Fruit fly (Drosophila melanogaster): ENCODE measurements around the gene Usf.

Usf gene

DNA sequence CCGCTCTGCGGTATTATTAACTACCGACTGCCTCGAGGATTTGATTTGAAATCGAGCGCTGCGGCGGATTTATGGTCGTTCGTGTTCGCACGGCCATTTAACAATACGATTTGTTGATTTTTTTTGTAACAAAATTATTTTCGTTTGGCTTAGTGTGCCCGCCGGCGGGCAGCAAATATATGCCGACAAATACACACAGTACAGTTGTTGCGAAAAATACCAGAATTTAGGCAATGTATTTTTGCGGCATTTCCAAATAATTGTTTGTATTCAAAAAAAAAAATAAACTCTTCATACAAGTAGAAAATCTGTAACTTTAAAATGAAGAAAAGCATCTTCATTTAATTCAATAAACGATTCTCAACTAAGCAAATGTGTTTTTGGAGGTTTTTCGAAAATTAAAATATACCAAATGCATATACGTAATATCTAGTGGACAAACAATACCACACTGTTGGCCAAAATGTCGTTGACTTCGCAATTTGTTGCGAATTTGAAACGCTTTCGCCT lies at the start of gene Usf, which contains the start of gene CG15912:
Gene Usf (minus strand): TSS at position 184 of the 510 bp plus-strand sequence.
Gene CG15912 (plus strand): TSS at position 460 of the 510 bp plus-strand sequence.
- TF ChIP-seq h (optimal IDR thresholded peaks at IDR 0.05) (no peak), Myc (optimal IDR thresholded peaks at IDR 0.05) (no peak), psq (optimal IDR thresholded peaks at IDR 0.05) (no peak), ttk (optimal IDR thresholded peaks at IDR 0.05) (no peak), Sin3A (optimal IDR thresholded peaks at IDR 0.05) (no peak), insv (optimal IDR thresholded peaks at IDR 0.05) (no peak)

DNA sequence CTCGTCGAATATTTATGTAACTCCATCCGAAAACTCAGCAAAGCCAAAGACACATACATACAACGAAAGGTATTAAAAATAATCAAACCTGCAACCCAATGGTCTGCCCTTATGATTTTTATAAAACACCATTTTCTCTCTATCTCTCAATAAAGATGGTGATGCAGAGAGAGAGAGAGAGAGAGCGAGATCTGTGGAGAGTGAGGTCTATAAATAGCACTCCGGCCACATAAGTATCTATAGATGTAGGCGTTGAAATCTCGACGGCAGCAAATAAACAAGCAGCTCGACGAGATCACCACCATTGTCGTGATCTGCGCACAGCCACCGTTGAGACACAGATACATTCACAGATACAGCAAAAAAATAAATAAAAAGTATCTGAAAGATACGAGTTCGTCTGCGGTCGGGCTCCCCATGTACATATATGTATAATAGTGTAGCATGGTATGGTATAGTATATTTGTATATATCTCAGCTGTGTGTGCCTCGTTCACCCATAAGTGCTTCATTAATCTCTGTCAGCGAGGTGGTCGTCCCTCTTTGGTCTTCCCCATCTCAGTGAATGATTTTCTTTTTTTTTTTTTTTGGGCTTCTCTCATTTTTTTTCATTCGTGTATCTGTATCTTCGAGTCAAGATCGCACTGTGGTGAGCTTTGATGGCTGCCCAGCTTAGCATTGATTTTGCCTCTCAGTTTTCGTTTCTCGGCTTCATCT lies 48.0 kb upstream of the Usf start:
- TF ChIP-seq psq (optimal IDR thresholded peaks at IDR 0.05) (no peak), insv (optimal IDR thresholded peaks at IDR 0.05) (no peak), h (optimal IDR thresholded peaks at IDR 0.05) (no peak)

dm6 chrX:4592258-4592657 lies 43.7 kb upstream of the Usf start:
- TF ChIP-seq psq (optimal IDR thresholded peaks at IDR 0.05) (no peak), Sin3A (optimal IDR thresholded peaks at IDR 0.05) (no peak), h (optimal IDR thresholded peaks at IDR 0.05) (no peak), ttk (optimal IDR thresholded peaks at IDR 0.05) (no peak), insv (optimal IDR thresholded peaks at IDR 0.05) (no peak), Myc (optimal IDR thresholded peaks at IDR 0.05) (no peak)

DNA sequence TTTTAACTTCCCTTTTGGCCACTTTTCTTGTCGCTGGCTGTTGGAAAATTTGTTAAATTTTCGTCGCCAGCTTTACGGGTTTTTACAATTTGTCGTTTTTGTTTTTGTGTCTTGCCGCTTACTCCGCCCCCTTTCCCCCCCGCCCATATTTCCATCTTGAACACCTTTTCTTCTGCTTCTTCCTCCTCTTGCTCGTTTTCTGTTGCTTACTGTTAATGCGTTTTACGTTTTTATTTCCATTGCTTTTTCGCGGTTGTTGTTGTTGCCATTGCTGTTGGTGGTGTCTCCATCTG lies 42.1 kb upstream of the Usf start:
- TF ChIP-seq insv (optimal IDR thresholded peaks at IDR 0.05) (no peak), Myc (optimal IDR thresholded peaks at IDR 0.05) (no peak), h (optimal IDR thresholded peaks at IDR 0.05) (no peak), Sin3A (optimal IDR thresholded peaks at IDR 0.05) (no peak), psq (optimal IDR thresholded peaks at IDR 0.05) (no peak), ttk (optimal IDR thresholded peaks at IDR 0.05) (no peak)

- TF ChIP-seq psq (optimal IDR thresholded peaks at IDR 0.05), result no peak
- no peak for TF ChIP-seq ttk (optimal IDR thresholded peaks at IDR 0.05)
- TF ChIP-seq h (optimal IDR thresholded peaks at IDR 0.05), result no peak
- no peak for TF ChIP-seq Myc (optimal IDR thresholded peaks at IDR 0.05)
- TF ChIP-seq insv (optimal IDR thresholded peaks at IDR 0.05), result no peak
- TF ChIP-seq Sin3A (optimal IDR thresholded peaks at IDR 0.05), result no peak
These were observed 41.6 kb upstream of the Usf start for dm6 chrX:4589951-4590771.

- TF ChIP-seq insv (optimal IDR thresholded peaks at IDR 0.05) (no peak), ttk (optimal IDR thresholded peaks at IDR 0.05) (no peak), Myc (optimal IDR thresholded peaks at IDR 0.05) (no peak)
These were observed 40.4 kb upstream of the Usf start for dm6 chrX:4588981-4589380.

DNA sequence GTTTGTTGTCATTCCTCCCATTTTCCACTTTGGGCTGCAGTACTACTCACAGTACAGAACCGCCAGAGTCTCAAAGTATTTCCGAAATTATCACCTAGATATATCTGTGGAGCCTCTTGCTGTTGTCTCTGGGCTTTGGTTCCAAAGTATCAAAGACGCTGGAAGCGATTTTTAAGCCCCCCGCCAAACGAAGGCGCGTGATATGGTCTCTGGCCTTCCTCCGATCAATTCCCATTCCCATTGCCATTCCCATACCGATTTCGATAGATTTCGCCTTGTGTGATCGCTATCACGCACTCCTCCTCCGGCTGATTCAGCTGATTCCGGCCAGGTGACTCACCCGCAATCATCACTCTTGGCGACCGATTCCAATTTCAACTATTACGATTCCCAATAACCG lies 39.0 kb upstream of the Usf start:
- TF ChIP-seq ttk (optimal IDR thresholded peaks at IDR 0.05), result no peak
- TF ChIP-seq insv (optimal IDR thresholded peaks at IDR 0.05), result no peak
- TF ChIP-seq Myc (optimal IDR thresholded peaks at IDR 0.05), result no peak
- no peak for TF ChIP-seq psq (optimal IDR thresholded peaks at IDR 0.05)
- TF ChIP-seq h (optimal IDR thresholded peaks at IDR 0.05), result no peak
- no peak for TF ChIP-seq Sin3A (optimal IDR thresholded peaks at IDR 0.05)

DNA sequence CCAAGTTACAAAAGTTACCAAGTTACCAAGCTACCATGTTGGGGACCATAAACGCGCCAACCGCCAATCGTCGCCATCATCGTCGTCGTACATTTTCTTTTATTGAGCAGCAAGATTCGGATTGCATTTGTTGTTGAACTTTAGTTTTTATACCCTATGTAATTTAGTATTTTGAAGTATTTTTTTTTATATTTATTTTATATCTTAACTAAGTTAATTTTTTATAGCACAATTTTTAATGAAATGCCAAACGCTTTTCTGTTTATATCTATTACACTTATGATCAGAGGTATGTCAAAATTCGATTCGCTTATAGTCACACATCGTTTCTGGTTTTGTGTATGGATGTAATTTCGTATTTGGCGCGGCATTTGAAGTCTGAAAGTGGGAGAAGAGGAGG lies 33.8 kb upstream of the Usf start:
- no peak for TF ChIP-seq Myc (optimal IDR thresholded peaks at IDR 0.05)
- no peak for TF ChIP-seq ttk (optimal IDR thresholded peaks at IDR 0.05)
- no peak for TF ChIP-seq psq (optimal IDR thresholded peaks at IDR 0.05)
- TF ChIP-seq Sin3A (optimal IDR thresholded peaks at IDR 0.05), result no peak
- no peak for TF ChIP-seq h (optimal IDR thresholded peaks at IDR 0.05)
- TF ChIP-seq insv (optimal IDR thresholded peaks at IDR 0.05), result no peak

DNA sequence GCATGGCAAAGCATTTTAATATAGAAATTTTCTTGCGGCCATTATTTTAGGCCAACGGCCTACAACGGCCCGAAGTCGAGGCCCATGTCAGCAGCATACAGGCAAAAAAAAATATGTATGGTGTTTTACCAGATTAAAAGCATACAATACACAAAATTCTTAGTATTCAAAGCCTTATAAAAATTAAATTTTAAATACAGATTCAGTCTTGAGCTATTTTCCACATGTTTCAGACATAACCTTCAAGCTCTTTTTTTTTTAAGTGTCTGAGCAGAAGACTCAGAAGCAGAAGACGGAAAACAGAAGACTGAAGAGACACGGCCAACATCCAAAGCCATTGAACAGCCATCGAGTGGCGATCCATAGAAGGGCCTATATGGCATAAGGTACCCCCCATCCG lies 33.2 kb upstream of the Usf start:
- TF ChIP-seq h (optimal IDR thresholded peaks at IDR 0.05) (no peak), insv (optimal IDR thresholded peaks at IDR 0.05) (no peak), psq (optimal IDR thresholded peaks at IDR 0.05) (no peak), Myc (optimal IDR thresholded peaks at IDR 0.05) (no peak), ttk (optimal IDR thresholded peaks at IDR 0.05) (no peak), Sin3A (optimal IDR thresholded peaks at IDR 0.05) (no peak)

DNA sequence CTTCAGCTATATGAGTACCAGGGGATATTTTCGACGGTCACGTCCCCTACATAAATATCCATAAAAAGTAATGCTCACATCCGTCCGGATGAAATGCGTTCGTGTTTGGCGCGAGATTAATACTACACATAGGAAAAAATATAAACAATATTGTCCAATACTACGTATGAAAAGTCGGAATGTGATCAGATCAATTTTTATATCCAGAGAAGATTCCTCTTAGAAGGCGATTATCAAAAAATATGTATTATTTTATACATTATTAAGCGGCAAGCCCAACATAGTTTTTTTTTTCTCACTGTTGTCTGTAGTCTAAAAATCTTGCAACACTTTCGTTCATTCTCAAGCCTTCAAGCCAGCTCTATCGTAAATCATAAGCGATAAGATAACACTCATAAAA lies 25.4 kb upstream of the Usf start:
- TF ChIP-seq h (optimal IDR thresholded peaks at IDR 0.05) (no peak), Myc (optimal IDR thresholded peaks at IDR 0.05) (no peak), psq (optimal IDR thresholded peaks at IDR 0.05) (no peak), insv (optimal IDR thresholded peaks at IDR 0.05) (no peak), Sin3A (optimal IDR thresholded peaks at IDR 0.05) (no peak)

- no peak for TF ChIP-seq Sin3A (optimal IDR thresholded peaks at IDR 0.05)
- no peak for TF ChIP-seq insv (optimal IDR thresholded peaks at IDR 0.05)
- TF ChIP-seq ttk (optimal IDR thresholded peaks at IDR 0.05), result no peak
- TF ChIP-seq psq (optimal IDR thresholded peaks at IDR 0.05), result no peak
- no peak for TF ChIP-seq Myc (optimal IDR thresholded peaks at IDR 0.05)
- TF ChIP-seq h (optimal IDR thresholded peaks at IDR 0.05), result no peak
These were observed 23.2 kb upstream of the Usf start, which contains the start of gene CG12684 for dm6 chrX:4571829-4572228. CG12684 (minus strand) TSS chrX:4571929.

- TF ChIP-seq psq (optimal IDR thresholded peaks at IDR 0.05), result no peak
- TF ChIP-seq Myc (optimal IDR thresholded peaks at IDR 0.05), result no peak
These were observed 16.4 kb upstream of the Usf start for dm6 chrX:4564962-4565361.

DNA sequence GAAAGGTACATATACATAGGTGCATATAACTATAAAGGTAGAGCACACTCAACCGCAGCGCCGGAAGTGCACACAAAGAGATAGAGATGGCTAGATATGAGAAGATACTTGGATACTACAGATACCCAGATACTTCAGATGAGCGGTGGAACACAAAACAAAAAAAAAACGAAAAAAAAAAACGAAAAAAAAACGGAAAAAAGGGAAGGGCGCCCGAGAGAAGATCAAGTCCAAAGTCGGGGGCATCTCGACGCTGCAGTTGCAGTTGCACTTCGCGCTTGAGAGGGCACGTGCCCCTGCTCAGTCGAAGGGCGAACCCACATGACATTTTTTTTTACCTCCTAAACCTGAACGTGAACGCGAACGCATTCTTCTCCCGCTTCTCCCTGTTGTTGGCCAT lies 15.4 kb upstream of the Usf start:
- no peak for TF ChIP-seq Sin3A (optimal IDR thresholded peaks at IDR 0.05)
- no peak for TF ChIP-seq ttk (optimal IDR thresholded peaks at IDR 0.05)
- no peak for TF ChIP-seq psq (optimal IDR thresholded peaks at IDR 0.05)
- no peak for TF ChIP-seq insv (optimal IDR thresholded peaks at IDR 0.05)
